Fruit fly (Drosophila melanogaster) whole organism, pupa: ENCODE results near the gene Nepl14.

ENCODE experiments used
- CG10348 ChIP-seq: fragments of 200-800 bp; sonication (Bioruptor generic); IDR thresholded peaks from 2 replicates; pipeline ENCODE4 v1.3.6; 2022; ENCODE audit warnings: missing biosample characterization, missing genetic modification characterization
- CG12605 ChIP-seq: fragments of 200-800 bp; sonication (Bioruptor generic); IDR thresholded peaks from 2 replicates; pipeline ENCODE4 v1.3.6; 2022; ENCODE audit warnings: missing biosample characterization, missing genetic modification characterization
- CG13204 ChIP-seq: fragments of 200-800 bp; sonication (Bioruptor generic); optimal IDR thresholded peaks from 2 replicates; lab custom pipeline; 2018; ENCODE audit warnings: missing biosample characterization, mild to moderate bottlenecking, missing genetic modification characterization, moderate library complexity
- CG14655 ChIP-seq: fragments of 200-800 bp; sonication (Bioruptor generic); optimal IDR thresholded peaks from 3 replicates; lab custom pipeline; 2017; ENCODE audit warnings: mild to moderate bottlenecking, missing biosample characterization, missing genetic modification reagents, missing genetic modification characterization
- CG15710 ChIP-seq: fragments of 200-800 bp; sonication (Bioruptor generic); optimal IDR thresholded peaks from 2 replicates; lab custom pipeline; 2018; ENCODE audit warnings: missing biosample characterization, mild to moderate bottlenecking, missing genetic modification characterization, moderate library complexity
- CG17806 ChIP-seq: fragments of 200-800 bp; sonication (Bioruptor generic); optimal IDR thresholded peaks from 2 replicates; lab custom pipeline; 2018; ENCODE audit warnings: missing biosample characterization, mild to moderate bottlenecking, missing genetic modification characterization, moderate library complexity
- CG32121 ChIP-seq: fragments of 200-800 bp; sonication (Bioruptor generic); IDR thresholded peaks from 2 replicates; pipeline ENCODE4 v1.3.6; 2022; ENCODE audit warnings: missing biosample characterization, missing genetic modification characterization
- CG34367 ChIP-seq: fragments of 200-800 bp; sonication (Bioruptor generic); optimal IDR thresholded peaks from 2 replicates; lab custom pipeline; 2018; ENCODE audit warnings: missing biosample characterization, mild to moderate bottlenecking, missing genetic modification characterization
- CG4496 ChIP-seq: fragments of 200-800 bp; sonication (Bioruptor generic); IDR thresholded peaks from 3 replicates; pipeline ENCODE4 v1.3.6; 2022; ENCODE audit warnings: missing biosample characterization, missing genetic modification characterization
- CG8159 ChIP-seq: fragments of 200-800 bp; sonication (Bioruptor generic); optimal IDR thresholded peaks from 3 replicates; lab custom pipeline; 2018; ENCODE audit warnings: missing biosample characterization, mild to moderate bottlenecking, missing genetic modification characterization, moderate library complexity
- CG8301 ChIP-seq: fragments of 200-800 bp; sonication (Bioruptor generic); optimal IDR thresholded peaks from 2 replicates; lab custom pipeline; 2018; ENCODE audit warnings: missing biosample characterization, mild to moderate bottlenecking, missing genetic modification characterization
- CG9948 ChIP-seq: fragments of 200-800 bp; sonication (Bioruptor generic); optimal IDR thresholded peaks from 2 replicates; lab custom pipeline; 2018; ENCODE audit warnings: missing biosample characterization, mild to moderate bottlenecking, missing genetic modification characterization, moderate library complexity
- D1 ChIP-seq: fragments of 200-800 bp; sonication (Bioruptor generic); optimal IDR thresholded peaks from 2 replicates; lab custom pipeline; 2018; ENCODE audit warnings: missing biosample characterization, mild to moderate bottlenecking, missing genetic modification characterization, moderate library complexity
- EcR ChIP-seq: fragments of 200-800 bp; sonication (Bioruptor generic); optimal IDR thresholded peaks from 3 replicates; lab custom pipeline; 2019; ENCODE audit warnings: missing biosample characterization, missing genetic modification characterization, mild to moderate bottlenecking, moderate library complexity, missing genetic modification reagents
- Ets98B ChIP-seq: fragments of 200-800 bp; sonication (Bioruptor generic); IDR thresholded peaks from 2 replicates; pipeline ENCODE4 v1.3.6; 2022; ENCODE audit warnings: missing biosample characterization, missing genetic modification characterization
- Pif1A ChIP-seq: fragments of 200-800 bp; sonication (Bioruptor generic); optimal IDR thresholded peaks from 3 replicates; lab custom pipeline; 2016; ENCODE audit warnings: missing biosample characterization, missing genetic modification characterization
- Pif1B ChIP-seq: fragments of 200-800 bp; sonication (Bioruptor generic); optimal IDR thresholded peaks from 3 replicates; lab custom pipeline; 2016; ENCODE audit warnings: missing biosample characterization, missing genetic modification characterization
- Snoo ChIP-seq: fragments of 200-800 bp; sonication (Bioruptor generic); optimal IDR thresholded peaks from 3 replicates; lab custom pipeline; 2017; ENCODE audit warnings: missing biosample characterization, mild to moderate bottlenecking, missing genetic modification characterization, inconsistent platforms
- fd96Ca ChIP-seq: fragments of 200-800 bp; sonication (Bioruptor generic); IDR thresholded peaks from 3 replicates; pipeline ENCODE4 v1.3.6; 2022; ENCODE audit warnings: missing biosample characterization, missing genetic modification characterization
- gl ChIP-seq: fragments of 200-800 bp; sonication (Bioruptor generic); optimal IDR thresholded peaks from 2 replicates; lab custom pipeline; 2018; ENCODE audit warnings: missing biosample characterization, mild to moderate bottlenecking, missing genetic modification characterization
- rn ChIP-seq: fragments of 200-800 bp; sonication (Bioruptor generic); IDR thresholded peaks from 2 replicates; pipeline ENCODE4 v1.3.6; 2022; ENCODE audit warnings: missing biosample characterization, missing genetic modification characterization

The Nepl14 gene

DNA sequence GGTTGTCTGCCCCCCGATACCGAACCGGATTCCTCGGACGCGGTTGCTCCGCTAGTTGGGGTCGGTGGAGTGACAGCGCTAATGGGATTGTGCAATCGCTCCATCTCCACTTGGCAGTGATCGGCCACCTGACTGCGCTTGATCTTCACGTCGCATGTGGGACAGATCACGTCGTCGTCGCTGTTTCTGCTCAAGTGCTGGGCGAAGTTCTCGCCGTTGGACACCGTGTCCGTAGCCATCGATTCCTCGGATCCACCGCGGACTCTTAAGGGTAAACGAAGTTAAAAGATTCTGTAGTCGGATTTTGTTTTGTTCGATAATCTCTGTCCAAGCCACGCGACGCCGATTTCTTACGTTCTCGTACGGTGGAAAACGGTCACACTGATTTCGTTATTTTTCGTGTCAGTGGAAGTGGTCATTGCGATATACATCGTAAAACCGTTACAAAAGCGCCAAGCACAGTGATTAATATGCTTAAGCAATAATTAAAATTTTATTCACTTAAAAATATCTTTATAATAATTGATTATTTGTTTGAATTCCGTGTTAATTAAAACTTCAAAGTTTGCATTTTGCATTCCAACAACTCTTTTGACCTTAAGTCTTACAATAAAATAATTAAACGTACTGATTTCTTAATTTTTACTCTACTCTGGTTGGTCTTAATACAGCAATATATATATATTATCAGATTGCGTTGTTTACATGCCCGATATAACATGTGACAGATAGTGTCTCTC lies 37.3 kb downstream of the Nepl14 start, which contains the start of gene RNF220:
RNF220 (minus strand) TSS at position 384 of the 740 bp plus-strand sequence.
- TF ChIP-seq CG8159 (tag; lab: Kevin White, UChicago), result peak; percentile 25
- TF ChIP-seq Pif1B (GFP tag; lab: Kevin White, UChicago), result no peak
- no peak for TF ChIP-seq CG17806 (tag; lab: Kevin White, UChicago)
- no peak for TF ChIP-seq CG12605 (GFP tag; lab: Robert Waterston, UW)
- peak; percentile 41 for TF ChIP-seq CG14655 (GFP tag; lab: Kevin White, UChicago)
- no peak for TF ChIP-seq Ets98B (GFP tag; lab: Robert Waterston, UW)
- TF ChIP-seq CG34367 (tag; lab: Kevin White, UChicago), result no peak
- TF ChIP-seq fd96Ca, result no peak
- TF ChIP-seq CG15710 (tag; lab: Kevin White, UChicago), result peak; percentile 2
- TF ChIP-seq EcR (GFP tag; lab: Kevin White, UChicago), result no peak
- peak; percentile 1 for TF ChIP-seq Snoo
- no peak for TF ChIP-seq Pif1A (GFP tag; lab: Kevin White, UChicago)
- TF ChIP-seq CG4496 (GFP tag; lab: Robert Waterston, UW), result 0 out of 3 replicates have a peak, but pooled peaks have one; percentile 29
- no peak for TF ChIP-seq D1 (tag; lab: Kevin White, UChicago)
- TF ChIP-seq, all 21 proteins: peak for 5

DNA sequence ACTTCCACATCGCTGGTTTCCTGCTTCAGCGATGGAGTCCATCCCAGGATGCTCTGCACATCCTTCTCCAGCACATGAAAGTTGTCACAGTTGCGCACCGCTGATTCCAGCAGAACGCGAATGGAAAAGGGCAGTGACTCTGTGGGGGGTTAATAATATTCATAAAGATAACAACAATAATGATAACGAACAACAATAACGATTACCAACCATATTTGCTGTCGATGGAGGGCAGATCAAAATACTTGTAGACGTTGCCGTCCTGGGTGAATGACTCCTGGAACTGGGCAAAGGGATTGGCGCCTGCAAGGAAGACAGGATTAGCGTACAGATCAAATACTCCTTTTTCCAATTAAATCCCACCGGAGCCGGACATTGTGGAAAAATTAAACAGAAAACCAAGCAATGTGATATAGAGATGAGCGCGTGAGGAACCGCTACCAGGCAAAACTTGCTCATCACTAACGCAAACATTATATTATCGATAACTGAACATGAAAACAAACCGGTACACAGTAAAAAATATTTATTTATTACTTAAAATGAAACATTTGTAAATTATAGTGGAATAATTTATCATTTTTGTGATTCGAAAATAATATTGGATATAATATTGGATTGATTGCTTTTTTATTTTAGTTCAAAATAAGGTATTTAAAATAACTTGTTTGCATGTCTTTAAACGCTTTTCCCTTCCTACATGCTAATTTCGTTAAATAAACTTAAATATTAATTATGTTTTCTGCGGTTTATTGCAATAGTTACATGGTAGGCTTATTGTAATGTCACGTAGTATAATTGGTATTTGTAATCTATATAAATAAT lies 39.1 kb downstream of the Nepl14 start, which contains the start of gene Irp-1A:
Irp-1A (minus strand) TSS at position 439 of the 825 bp plus-strand sequence.
- peak; percentile 51 for TF ChIP-seq CG34367 (tag; lab: Kevin White, UChicago)
- peak; percentile 38 for TF ChIP-seq Pif1B (GFP tag; lab: Kevin White, UChicago)
- TF ChIP-seq Pif1A (GFP tag; lab: Kevin White, UChicago), result peak; percentile 2
- TF ChIP-seq CG32121, result peak; percentile 72; the same call in 1 of the 2 replicates
- TF ChIP-seq CG15710 (tag; lab: Kevin White, UChicago), result peak; percentile 67
- no peak for TF ChIP-seq D1 (tag; lab: Kevin White, UChicago)
- TF ChIP-seq CG10348 (GFP tag; lab: Robert Waterston, UW), result no peak
- TF ChIP-seq rn, result no peak
- peak; percentile 73 for TF ChIP-seq CG9948
- no peak for TF ChIP-seq CG13204
- peak; percentile 12 for TF ChIP-seq gl (tag; lab: Kevin White, UChicago)
- peak; percentile 48; the same call in 2 of the 3 replicates for TF ChIP-seq CG4496 (GFP tag; lab: Robert Waterston, UW)
- peak; percentile 86 for TF ChIP-seq CG12605 (GFP tag; lab: Robert Waterston, UW)
- TF ChIP-seq CG8159 (tag; lab: Kevin White, UChicago), result peak; percentile 77
- TF ChIP-seq fd96Ca, result no peak
- TF ChIP-seq CG14655 (GFP tag; lab: Kevin White, UChicago), result peak; percentile 66
- peak; percentile 86 for TF ChIP-seq EcR (GFP tag; lab: Kevin White, UChicago)
- peak; percentile 45 for TF ChIP-seq Snoo
- peak; percentile 71 for TF ChIP-seq Ets98B (GFP tag; lab: Robert Waterston, UW)
- peak; percentile 72 for TF ChIP-seq CG8301
- peak; percentile 72 for TF ChIP-seq CG17806 (tag; lab: Kevin White, UChicago)
- TF ChIP-seq, all 21 proteins: peak for 16

DNA sequence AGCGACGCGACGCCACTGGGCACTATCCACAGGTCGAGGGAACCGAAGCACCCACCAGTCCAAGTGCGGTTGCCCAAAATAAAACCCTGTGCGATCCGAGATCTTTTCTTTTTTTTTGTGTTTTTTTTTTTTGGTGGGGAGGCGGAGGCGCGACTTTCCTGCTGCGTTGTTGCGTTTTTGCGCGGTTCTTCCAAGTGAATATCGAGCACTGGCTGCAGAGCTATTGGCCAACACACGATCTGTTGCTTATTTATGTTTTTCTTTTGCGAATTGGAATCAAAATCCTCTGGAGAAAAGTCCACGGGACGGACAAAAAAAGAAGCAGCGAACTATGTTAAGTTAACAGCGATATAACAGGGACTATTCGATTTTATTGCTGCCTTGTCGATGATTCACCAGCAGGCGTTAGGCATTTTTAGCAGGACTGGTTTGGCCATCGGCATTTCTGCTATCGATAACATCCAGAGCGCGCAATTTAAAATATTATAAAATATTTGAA lies 42.7 kb downstream of the Nepl14 start, which contains the start of gene wge:
wge (minus strand) TSS at position 343 of the 499 bp plus-strand sequence.
- TF ChIP-seq CG17806 (tag; lab: Kevin White, UChicago), result peak; percentile 62
- TF ChIP-seq CG10348 (GFP tag; lab: Robert Waterston, UW), result no peak
- peak; percentile 5 for TF ChIP-seq EcR (GFP tag; lab: Kevin White, UChicago)
- TF ChIP-seq rn, result peak; percentile 48; the same call in 1 of the 2 replicates
- peak; percentile 81 for TF ChIP-seq CG15710 (tag; lab: Kevin White, UChicago)
- peak; percentile 62 for TF ChIP-seq CG9948
- peak; percentile 83 for TF ChIP-seq Pif1A (GFP tag; lab: Kevin White, UChicago)
- TF ChIP-seq CG8301, result peak; percentile 72
- TF ChIP-seq CG8159 (tag; lab: Kevin White, UChicago), result peak; percentile 80
- TF ChIP-seq Snoo, result peak; percentile 59
- peak; percentile 57; the same call in 2 of the 3 replicates for TF ChIP-seq fd96Ca
- TF ChIP-seq CG13204, result peak; percentile 86
- peak; percentile 66 for TF ChIP-seq Ets98B (GFP tag; lab: Robert Waterston, UW)
- peak; percentile 80; the same call in 2 of the 3 replicates for TF ChIP-seq CG4496 (GFP tag; lab: Robert Waterston, UW)
- peak; percentile 68 for TF ChIP-seq CG34367 (tag; lab: Kevin White, UChicago)
- peak; percentile 86 for TF ChIP-seq CG14655 (GFP tag; lab: Kevin White, UChicago)
- no peak for TF ChIP-seq D1 (tag; lab: Kevin White, UChicago)
- peak; percentile 61 for TF ChIP-seq CG32121
- peak; percentile 84 for TF ChIP-seq gl (tag; lab: Kevin White, UChicago)
- peak; percentile 66 for TF ChIP-seq Pif1B (GFP tag; lab: Kevin White, UChicago)
- peak; percentile 76; the same call in 1 of the 2 replicates for TF ChIP-seq CG12605 (GFP tag; lab: Robert Waterston, UW)
- TF ChIP-seq, all 21 proteins: peak for 19

DNA sequence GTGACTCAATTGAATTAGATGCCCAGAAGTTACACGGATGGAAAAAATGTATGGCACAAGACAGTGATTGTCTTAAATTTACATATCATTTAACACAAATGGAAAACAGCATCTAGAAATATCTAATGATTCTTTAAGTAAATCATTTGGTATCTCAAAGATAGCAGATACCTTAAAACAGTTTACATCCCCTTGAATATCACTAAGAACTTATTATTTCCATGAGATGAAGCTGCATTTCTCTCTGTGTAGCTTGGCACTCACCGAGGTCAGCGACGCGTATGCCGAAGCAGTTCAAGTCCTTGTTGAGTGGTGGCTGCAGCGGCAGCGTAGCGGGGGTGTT lies 43.9 kb downstream of the Nepl14 start:
- TF ChIP-seq CG15710 (tag; lab: Kevin White, UChicago) (no peak), Ets98B (GFP tag; lab: Robert Waterston, UW) (no peak), EcR (GFP tag; lab: Kevin White, UChicago) (no peak), D1 (tag; lab: Kevin White, UChicago) (no peak), gl (tag; lab: Kevin White, UChicago) (no peak), Pif1B (GFP tag; lab: Kevin White, UChicago) (no peak), CG8301 (no peak), CG34367 (tag; lab: Kevin White, UChicago) (no peak), CG14655 (GFP tag; lab: Kevin White, UChicago) (no peak), CG4496 (GFP tag; lab: Robert Waterston, UW) (no peak), Pif1A (GFP tag; lab: Kevin White, UChicago) (no peak), CG10348 (GFP tag; lab: Robert Waterston, UW) (no peak), CG12605 (GFP tag; lab: Robert Waterston, UW) (no peak), CG32121 (no peak), rn (no peak), fd96Ca (no peak), CG8159 (tag; lab: Kevin White, UChicago) (no peak)
